Fruit fly (Drosophila melanogaster) whole organism, wandering third instar larva: ENCODE data around the gene CG9300.

Source experiments
- Abd-B ChIP-seq: fragments of >200 bp; optimal IDR thresholded peaks from 2 replicates; lab custom pipeline; 2017; ENCODE audit warnings: missing biosample characterization, missing genetic modification characterization
- CG32264 ChIP-seq: fragments of 200-800 bp; sonication (Bioruptor generic); optimal IDR thresholded peaks from 2 replicates; lab custom pipeline; 2016; ENCODE audit warnings: missing biosample characterization, missing genetic modification characterization
- CG9705 ChIP-seq: fragments of 200-800 bp; sonication (Bioruptor generic); optimal IDR thresholded peaks from 2 replicates; lab custom pipeline; 2018; ENCODE audit warnings: missing biosample characterization, mild to moderate bottlenecking, missing genetic modification characterization
- CrebA ChIP-seq: fragments of 200-800 bp; sonication (Bioruptor generic); optimal IDR thresholded peaks from 2 replicates; lab custom pipeline; 2016; ENCODE audit warnings: missing biosample characterization, mild to moderate bottlenecking, missing genetic modification characterization, borderline replicate concordance
- Dfd ChIP-seq: fragments of >200 bp; optimal IDR thresholded peaks from 2 replicates; lab custom pipeline; 2017; ENCODE audit warnings: missing biosample characterization, missing genetic modification characterization
- Dif ChIP-seq: fragments of 200-275, 200-300 bp; sonication (Bioruptor generic); optimal IDR thresholded peaks from 2 replicates; lab custom pipeline; 2018; ENCODE audit warnings: missing biosample characterization, missing genetic modification characterization; ENCODE audit not compliant: partially characterized antibody
- GATAd ChIP-seq: sonication (Bioruptor generic); optimal IDR thresholded peaks from 2 replicates; lab custom pipeline; 2016; ENCODE audit warnings: missing biosample characterization, missing genetic modification characterization
- HLH106 ChIP-seq: fragments of 200-800 bp; optimal IDR thresholded peaks from 3 replicates; lab custom pipeline; 2019; ENCODE audit warnings: missing biosample characterization, mild to moderate bottlenecking, missing genetic modification characterization, moderate library complexity
- Hnf4 ChIP-seq: fragments of 200-800 bp; sonication (Bioruptor generic); optimal IDR thresholded peaks from 2 replicates; lab custom pipeline; 2016; ENCODE audit warnings: missing biosample characterization, mild to moderate bottlenecking, missing genetic modification characterization
- Hr78 ChIP-seq: fragments of >200 bp; optimal IDR thresholded peaks from 2 replicates; lab custom pipeline; 2017; ENCODE audit warnings: missing biosample characterization, missing genetic modification characterization
- Hr83 ChIP-seq: fragments of 200-300 bp; sonication (Bioruptor generic); optimal IDR thresholded peaks from 2 replicates; lab custom pipeline; 2016; ENCODE audit warnings: missing biosample characterization, mild to moderate bottlenecking, missing genetic modification characterization, moderate library complexity; ENCODE audit not compliant: poor library complexity, severe bottlenecking
- Jra ChIP-seq: sonication (Bioruptor generic); optimal IDR thresholded peaks from 2 replicates; lab custom pipeline; 2016; ENCODE audit warnings: missing biosample characterization, missing genetic modification characterization
- Mio ChIP-seq: sonication (Bioruptor generic); optimal IDR thresholded peaks from 2 replicates; lab custom pipeline; 2016; ENCODE audit warnings: missing biosample characterization, missing genetic modification characterization
- Myc ChIP-seq: fragments of >200 bp; optimal IDR thresholded peaks from 2 replicates; lab custom pipeline; 2017
- N ChIP-seq: fragments of >200 bp; optimal IDR thresholded peaks from 2 replicates; lab custom pipeline; 2018; ENCODE audit warnings: missing biosample characterization, missing external identifiers, missing genetic modification characterization
- OdsH ChIP-seq: fragments of 200-800 bp; sonication (Bioruptor generic); optimal IDR thresholded peaks from 2 replicates; lab custom pipeline; 2016; ENCODE audit warnings: missing biosample characterization, mild to moderate bottlenecking, missing genetic modification characterization
- Rel ChIP-seq, 2 experiments: fragments of 200-800 bp; sonication (Bioruptor generic) in 1 of 2; optimal IDR thresholded peaks; 2 replicates in 1 of 2; 3 replicates in 1 of 2; lab custom pipeline; 2016 to 2019; ENCODE audit warnings: mild to moderate bottlenecking in 2 of 2, missing biosample characterization in 2 of 2, missing genetic modification characterization in 2 of 2, moderate library complexity in 1 of 2
- Sp1 ChIP-seq: fragments of 200-800 bp; sonication (Bioruptor generic); optimal IDR thresholded peaks from 3 replicates; lab custom pipeline; 2019; ENCODE audit warnings: missing biosample characterization, mild to moderate bottlenecking, missing genetic modification characterization, moderate library complexity
- Vsx2 ChIP-seq: fragments of 200-300, 225-300 bp; sonication (Bioruptor generic); optimal IDR thresholded peaks from 2 replicates; lab custom pipeline; 2018; ENCODE audit warnings: missing biosample characterization, missing genetic modification characterization; ENCODE audit not compliant: partially characterized antibody
- br ChIP-seq: fragments of 200-800 bp; sonication (Bioruptor generic); optimal IDR thresholded peaks from 2 replicates; lab custom pipeline; 2016; ENCODE audit warnings: missing biosample characterization, missing genetic modification characterization
- brk ChIP-seq: fragments of 200-800 bp; sonication (Bioruptor generic); optimal IDR thresholded peaks from 2 replicates; lab custom pipeline; 2016; ENCODE audit warnings: missing biosample characterization, mild to moderate bottlenecking, missing genetic modification characterization
- dl ChIP-seq, 2 experiments: fragments of 175-275, 200-275 bp in 1 of 2; fragments of 200-275 bp in 1 of 2; sonication (Bioruptor generic); optimal IDR thresholded peaks; lab custom pipeline; 2018; ENCODE audit warnings: mild to moderate bottlenecking in 2 of 2, missing biosample characterization in 2 of 2, missing genetic modification characterization in 2 of 2, moderate library complexity in 2 of 2; ENCODE audit not compliant: partially characterized antibody in 2 of 2, insufficient read depth in 1 of 2
- dmrt93B ChIP-seq: fragments of 200-800 bp; sonication (Bioruptor generic); optimal IDR thresholded peaks from 2 replicates; lab custom pipeline; 2018; ENCODE audit warnings: missing biosample characterization, mild to moderate bottlenecking, missing genetic modification characterization
- dsf ChIP-seq: sonication (Bioruptor generic); optimal IDR thresholded peaks from 2 replicates; lab custom pipeline; 2016; ENCODE audit warnings: missing biosample characterization, missing genetic modification characterization, borderline replicate concordance
- ey ChIP-seq: fragments of 200-800 bp; sonication (Bioruptor generic); optimal IDR thresholded peaks from 2 replicates; lab custom pipeline; 2016; ENCODE audit warnings: missing biosample characterization, missing genetic modification characterization
- foxo ChIP-seq, 2 experiments: fragments of 200-800 bp; sonication (Bioruptor generic); optimal IDR thresholded peaks; 2 replicates in 1 of 2; 3 replicates in 1 of 2; lab custom pipeline; 2016 to 2017; ENCODE audit warnings: missing biosample characterization in 2 of 2, missing genetic modification characterization in 2 of 2
- fru ChIP-seq: fragments of 200-800 bp; sonication (Bioruptor generic); optimal IDR thresholded peaks from 3 replicates; lab custom pipeline; 2016; ENCODE audit warnings: missing biosample characterization, mild to moderate bottlenecking, missing genetic modification characterization
- h ChIP-seq: fragments of 200-800 bp; sonication (Bioruptor generic); optimal IDR thresholded peaks from 3 replicates; lab custom pipeline; 2016; ENCODE audit warnings: missing biosample characterization, mild to moderate bottlenecking, missing genetic modification characterization
- jim ChIP-seq: fragments of 175-275, 200-325 bp; sonication (Bioruptor generic); optimal IDR thresholded peaks from 2 replicates; lab custom pipeline; 2016; ENCODE audit warnings: missing biosample characterization, mild to moderate bottlenecking, missing genetic modification characterization
- lola ChIP-seq: fragments of >200 bp; optimal IDR thresholded peaks from 2 replicates; lab custom pipeline; 2017; ENCODE audit warnings: missing biosample characterization, missing genetic modification characterization
- pan ChIP-seq: fragments of >200 bp; optimal IDR thresholded peaks from 2 replicates; lab custom pipeline; 2017
- psq ChIP-seq: fragments of 200-800 bp; sonication (Bioruptor generic); optimal IDR thresholded peaks from 3 replicates; lab custom pipeline; 2017; ENCODE audit warnings: missing biosample characterization, mild to moderate bottlenecking, missing genetic modification characterization, moderate library complexity
- rgr ChIP-seq: fragments of 200-800 bp; sonication (Bioruptor generic); optimal IDR thresholded peaks from 3 replicates; lab custom pipeline; 2016; ENCODE audit warnings: missing biosample characterization, mild to moderate bottlenecking, missing genetic modification characterization
- sage ChIP-seq: fragments of 200-800 bp; sonication (Bioruptor generic); optimal IDR thresholded peaks from 2 replicates; lab custom pipeline; 2016; ENCODE audit warnings: missing biosample characterization, mild to moderate bottlenecking, missing genetic modification characterization
- sv ChIP-seq: fragments of 200-800 bp; sonication (Bioruptor generic); optimal IDR thresholded peaks from 3 replicates; lab custom pipeline; 2016; ENCODE audit warnings: missing biosample characterization, missing genetic modification characterization
- tai ChIP-seq: sonication (Bioruptor generic); optimal IDR thresholded peaks from 2 replicates; lab custom pipeline; 2016; ENCODE audit warnings: missing biosample characterization, missing genetic modification characterization
- usp ChIP-seq: fragments of >200 bp; optimal IDR thresholded peaks from 2 replicates; lab custom pipeline; 2017; ENCODE audit warnings: missing biosample characterization, missing genetic modification characterization
- woc ChIP-seq: sonication (Bioruptor generic); optimal IDR thresholded peaks from 2 replicates; lab custom pipeline; 2016; ENCODE audit warnings: missing biosample characterization, mild to moderate bottlenecking, missing genetic modification characterization

CG9300 gene

dm6 chr3L:19558674-19559073, 6.5 kb downstream of the CG9300 start:
- TF ChIP-seq sv (GFP tag; lab: Kevin White, UChicago) (no peak), rgr (GFP tag; lab: Kevin White, UChicago) (no peak), Dif (GFP tag; lab: Kevin White, UChicago) (no peak), brk (GFP tag; lab: Kevin White, UChicago) (no peak), GATAd (GFP tag; lab: Kevin White, UChicago) (no peak), woc (GFP tag; lab: Kevin White, UChicago) (no peak)

dm6 chr3L:19559171-19559570, 7.0 kb downstream of the CG9300 start:
- TF ChIP-seq brk (GFP tag; lab: Kevin White, UChicago) (no peak), CG32264 (GFP tag; lab: Kevin White, UChicago) (no peak), ey (GFP tag; lab: Kevin White, UChicago) (no peak), HLH106 (no peak), sv (GFP tag; lab: Kevin White, UChicago) (no peak), Jra (no peak), usp (no peak), Vsx2 (GFP tag; lab: Kevin White, UChicago) (no peak), br (no peak), psq (GFP tag; lab: Kevin White, UChicago) (no peak), h (GFP tag; lab: Kevin White, UChicago) (no peak), tai (GFP tag; lab: Kevin White, UChicago) (no peak)

- peak; percentile 12 for TF ChIP-seq Hr83
- TF ChIP-seq Hr78 = no peak
- TF ChIP-seq Rel (GFP tag; optimal IDR thresholded peaks at IDR 0.05; lab: Kevin White, UChicago) = no peak
- TF ChIP-seq Rel (tag; optimal IDR thresholded peaks at IDR 0.05; lab: Kevin White, UChicago) = peak; percentile 8
- TF ChIP-seq Dif (GFP tag; lab: Kevin White, UChicago) = peak; percentile 28
These were observed 7.9 kb downstream of the CG9300 start for dm6 chr3L:19560005-19560694.

dm6 chr3L:19560695-19561246, 8.6 kb downstream of the CG9300 start:
- TF ChIP-seq sv (GFP tag; lab: Kevin White, UChicago) (peak; percentile 93), Hr83 (no peak), Dif (GFP tag; lab: Kevin White, UChicago) (no peak), Vsx2 (GFP tag; lab: Kevin White, UChicago) (peak; percentile 32), Abd-B (GFP tag; lab: Kevin White, UChicago) (no peak), Mio (GFP tag; lab: Kevin White, UChicago) (peak; percentile 63), CG9705 (peak; percentile 99), sage (GFP tag; lab: Kevin White, UChicago) (peak; percentile 97), dl (GFP tag; optimal IDR thresholded peaks at IDR 0.05; lab: Kevin White, UChicago; ENCODE audit: insufficient read depth in 1 of 2, partially characterized antibody in 2 of 2) (no peak), Rel (GFP tag; optimal IDR thresholded peaks at IDR 0.05; lab: Kevin White, UChicago) (peak; percentile 97), Rel (tag; optimal IDR thresholded peaks at IDR 0.05; lab: Kevin White, UChicago) (peak; percentile 95), br (peak; percentile 98), tai (GFP tag; lab: Kevin White, UChicago) (peak; percentile 92), Myc (lab: Kevin White, UChicago) (no peak), brk (GFP tag; lab: Kevin White, UChicago) (peak; percentile 97), Hr78 (no peak), CrebA (GFP tag; lab: Kevin White, UChicago) (peak; percentile 83), Hnf4 (GFP tag; lab: Kevin White, UChicago) (peak; percentile 98), Sp1 (GFP tag; lab: Kevin White, UChicago) (peak; percentile 99), dmrt93B (peak; percentile 97), foxo (GFP tag; optimal IDR thresholded peaks at IDR 0.05; lab: Kevin White, UChicago) (peak; percentile 77 to 99), fru (GFP tag; lab: Kevin White, UChicago) (peak; percentile 99), HLH106 (peak; percentile 99), Dfd (GFP tag; lab: Kevin White, UChicago) (peak; percentile 91), h (GFP tag; lab: Kevin White, UChicago) (peak; percentile 99), lola (no peak), usp (no peak), Jra (peak; percentile 94), OdsH (GFP tag; lab: Kevin White, UChicago) (peak; percentile 99), ey (GFP tag; lab: Kevin White, UChicago) (peak; percentile 98), CG32264 (GFP tag; lab: Kevin White, UChicago) (peak; percentile 94), rgr (GFP tag; lab: Kevin White, UChicago) (peak; percentile 99), GATAd (GFP tag; lab: Kevin White, UChicago) (no peak), psq (GFP tag; lab: Kevin White, UChicago) (peak; percentile 96), woc (GFP tag; lab: Kevin White, UChicago) (peak; percentile 96), N (no peak), pan (lab: Kevin White, UChicago) (no peak), jim (GFP tag; lab: Kevin White, UChicago) (peak; percentile 55), dsf (peak; percentile 93)
- TF ChIP-seq, all 38 proteins: peak for 27
